Worm (Caenorhabditis elegans) whole organism, L4 larva: ENCODE results near the gene mib-1.

Experiments used
- Y75B8A.6 ChIP-seq: fragments of 200-800 bp; sonication (Bioruptor generic); IDR thresholded peaks from 2 replicates; pipeline ENCODE4 v1.3.6; 2022; ENCODE audit warnings: missing genetic modification reagents, missing genetic modification characterization, missing compliant biosample characterization
- attf-4 ChIP-seq: sonication (generic microtip); optimal IDR thresholded peaks from 3 replicates; lab custom pipeline; 2017; ENCODE audit warnings: missing biosample characterization, missing genetic modification characterization
- daf-19 ChIP-seq: fragments of 200-800 bp; sonication (Bioruptor generic); conservative IDR thresholded peaks from 2 replicates; pipeline ENCODE4 v1.3.6; 2022; ENCODE audit warnings: missing genetic modification characterization, missing compliant biosample characterization
- fkh-10 ChIP-seq: fragments of 150-350 bp; optimal IDR thresholded peaks from 2 replicates; lab custom pipeline; 2014; ENCODE audit warnings: missing biosample characterization, missing genetic modification reagents, missing genetic modification characterization
- mdl-1 ChIP-seq, 2 experiments: fragments of 150-350 bp in 1 of 2; sonication (generic microtip) in 1 of 2; optimal IDR thresholded peaks; 2 replicates each; lab custom pipeline; 2014 to 2017; ENCODE audit warnings: missing biosample characterization in 2 of 2, missing genetic modification characterization in 2 of 2
- skn-1 ChIP-seq: fragments of 150-350 bp; optimal IDR thresholded peaks from 2 replicates; lab custom pipeline; 2014; ENCODE audit warnings: missing biosample characterization, missing genetic modification characterization
- unc-130 ChIP-seq: sonication (generic microtip); optimal IDR thresholded peaks from 2 replicates; lab custom pipeline; 2016; ENCODE audit warnings: missing genetic modification reagents, missing genetic modification characterization, missing compliant biosample characterization

DNA sequence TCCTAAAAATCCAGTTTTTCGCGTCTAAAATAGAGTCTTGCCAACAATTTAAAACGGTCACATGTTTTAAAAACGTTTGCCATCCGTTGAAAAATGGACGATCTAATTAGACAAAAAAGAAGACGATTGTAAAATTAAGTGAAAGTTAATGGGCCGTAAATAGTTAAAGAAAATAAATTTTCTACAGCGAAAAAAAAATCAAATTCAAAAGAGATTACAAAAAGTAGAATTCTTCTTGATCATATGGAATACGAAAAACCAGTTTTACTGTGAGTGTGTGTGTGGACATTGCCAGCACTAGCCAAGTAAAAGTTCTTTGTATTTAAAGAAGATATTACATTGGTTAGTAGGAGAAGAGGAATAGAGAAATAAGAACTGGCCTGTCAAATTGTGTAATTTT, 28.4 kb downstream of the mib-1 start:
- TF ChIP-seq fkh-10 (GFP tag; lab: Kevin White, UChicago), result no peak
- TF ChIP-seq unc-130 (GFP tag; lab: Kevin White, UChicago), result no peak
- TF ChIP-seq attf-4 (tag; lab: Kevin White, UChicago), result no peak
- no peak for TF ChIP-seq daf-19 (GFP tag; lab: Robert Waterston, UW)
- no peak for TF ChIP-seq skn-1 (tag; lab: Kevin White, UChicago)
- no peak for TF ChIP-seq Y75B8A.6 (GFP tag; lab: Robert Waterston, UW)
- no peak for TF ChIP-seq mdl-1 (tag; optimal IDR thresholded peaks at IDR 0.05; lab: Kevin White, UChicago)
